Worm (Caenorhabditis elegans): ENCODE results near the gene T12A7.9.

T12A7.9 gene

ce11 chrIV:11748852-11749251 is 7.0 kb downstream of the T12A7.9 start, which contains the start of gene T12A7.6:
T12A7.6 (plus strand) TSS chrIV:11749220.
- no peak for TF ChIP-seq lin-15B (tag; optimal IDR thresholded peaks at IDR 0.05)
- TF ChIP-seq unc-62 (GFP tag; optimal IDR thresholded peaks at IDR 0.05 in 1 of 2) = peak in 1 of 2 experiments; percentile 57
- no peak for TF ChIP-seq unc-62 (tag; optimal IDR thresholded peaks at IDR 0.05)
- peak; percentile 3 for TF ChIP-seq hlh-30 (tag; optimal IDR thresholded peaks at IDR 0.05; ENCODE audit: insufficient read depth)
- no peak for TF ChIP-seq ztf-7 (tag; optimal IDR thresholded peaks at IDR 0.05)
- no peak for TF ChIP-seq nhr-25 (tag; optimal IDR thresholded peaks at IDR 0.05; ENCODE audit: borderline replicate concordance, insufficient read depth)
- peak; percentile 6 for TF ChIP-seq nhr-28 (tag; optimal IDR thresholded peaks at IDR 0.05)
- no peak for TF ChIP-seq spr-3 (GFP tag; optimal IDR thresholded peaks at IDR 0.05)
- TF ChIP-seq nhr-41 (GFP tag; IDR thresholded peaks at IDR 0.05) = no peak
- peak in 1 of 2 experiments; percentile 5 for TF ChIP-seq hif-1 (tag; optimal IDR thresholded peaks at IDR 0.05)
- TF ChIP-seq D1046.2 (GFP tag; IDR thresholded peaks at IDR 0.05) = no peak
- no peak for TF ChIP-seq ceh-44 (GFP tag; IDR thresholded peaks at IDR 0.05)
- no peak for TF ChIP-seq lir-3 (tag; optimal IDR thresholded peaks at IDR 0.05)
- TF ChIP-seq lim-7 (GFP tag; IDR thresholded peaks at IDR 0.05) = no peak
- peak; percentile 92 for TF ChIP-seq nhr-11 (tag; optimal IDR thresholded peaks at IDR 0.05)
- peak; percentile 32 for TF ChIP-seq hlh-11 (tag; optimal IDR thresholded peaks at IDR 0.05)
- TF ChIP-seq vab-7 (GFP tag; IDR thresholded peaks at IDR 0.05) = no peak
- TF ChIP-seq gei-8 (GFP tag; optimal IDR thresholded peaks at IDR 0.05) = no peak
- peak in 1 of 2 experiments; percentile 5 for TF ChIP-seq daf-16 (GFP tag; optimal IDR thresholded peaks at IDR 0.05)
- no peak for TF ChIP-seq daf-16 (tag; optimal IDR thresholded peaks at IDR 0.05)
- TF ChIP-seq set-16 (GFP tag; IDR thresholded peaks at IDR 0.05) = no peak
- TF ChIP-seq unc-39 (tag; optimal IDR thresholded peaks at IDR 0.05) = no peak
- TF ChIP-seq ztf-11 (tag; optimal IDR thresholded peaks at IDR 0.05) = no peak

- TF ChIP-seq skn-1 (tag; optimal IDR thresholded peaks at IDR 0.05) (no peak), set-16 (GFP tag; IDR thresholded peaks at IDR 0.05) (no peak), lin-1 (GFP tag; IDR thresholded peaks at IDR 0.05) (no peak), zip-11 (GFP tag; IDR thresholded peaks at IDR 0.05) (no peak), nhr-28 (tag; optimal IDR thresholded peaks at IDR 0.05) (peak; percentile 30), F44E2.7 (GFP tag; IDR thresholded peaks at IDR 0.05) (no peak), daf-19 (GFP tag; conservative IDR thresholded peaks at IDR 0.05) (no peak)
Measured at ce11 chrIV:11745340-11745739, 10.5 kb downstream of the T12A7.9 start, which contains the start of gene gem-4. gem-4 (plus strand) TSS chrIV:11745640.

DNA sequence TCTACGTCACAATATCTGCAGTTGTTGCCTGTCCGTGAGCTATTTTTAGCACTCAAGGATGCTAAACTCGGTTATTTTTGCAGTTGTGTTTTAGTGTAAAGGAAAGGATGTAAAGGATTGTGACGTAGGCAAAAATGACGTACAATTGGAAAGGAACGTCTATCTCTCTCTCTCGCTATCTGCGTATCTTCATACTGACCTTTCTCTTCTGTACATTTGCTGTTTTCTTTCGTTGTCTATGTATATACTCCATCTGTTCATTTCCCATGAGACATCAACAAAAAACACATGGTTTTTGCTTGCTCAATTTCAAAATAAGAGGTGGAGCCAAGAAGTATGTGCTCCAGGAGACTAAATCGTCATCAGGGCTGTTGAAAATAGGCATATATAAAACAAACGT is 11.5 kb downstream of the T12A7.9 start:
- TF ChIP-seq ceh-28 (tag; optimal IDR thresholded peaks at IDR 0.05) = no peak
- peak in 1 of 2 experiments; percentile 71 for TF ChIP-seq unc-62 (GFP tag; optimal IDR thresholded peaks at IDR 0.05 in 1 of 2)
- TF ChIP-seq unc-62 (tag; optimal IDR thresholded peaks at IDR 0.05) = no peak
- no peak for TF ChIP-seq gei-8 (GFP tag; optimal IDR thresholded peaks at IDR 0.05)
- no peak for TF ChIP-seq Y5F2A.4 (GFP tag; optimal IDR thresholded peaks at IDR 0.05)
- 0 out of 2 replicates have a peak, but pooled peaks have one; percentile 13 for TF ChIP-seq dmd-6 (GFP tag; IDR thresholded peaks at IDR 0.05)
- TF ChIP-seq ceh-20 (GFP tag; IDR thresholded peaks at IDR 0.05) = 0 out of 2 replicates have a peak, but pooled peaks have one; percentile 22
- TF ChIP-seq tag-97 (GFP tag; IDR thresholded peaks at IDR 0.05) = no peak
- TF ChIP-seq F10B5.3 (tag; optimal IDR thresholded peaks at IDR 0.05) = no peak
- no peak for TF ChIP-seq egl-27 (tag; optimal IDR thresholded peaks at IDR 0.05)
- peak; percentile 62 for TF ChIP-seq hlh-11 (tag; optimal IDR thresholded peaks at IDR 0.05)
- TF ChIP-seq rbr-2 (tag; optimal IDR thresholded peaks at IDR 0.05) = peak; percentile 20
- TF ChIP-seq vab-7 (GFP tag; IDR thresholded peaks at IDR 0.05) = no peak
- TF ChIP-seq skn-1 (tag; optimal IDR thresholded peaks at IDR 0.05) = no peak
- TF ChIP-seq mdl-1 (tag; optimal IDR thresholded peaks at IDR 0.05) = peak in 1 of 2 experiments; percentile 52
- peak; percentile 63 for TF ChIP-seq hlh-30 (tag; optimal IDR thresholded peaks at IDR 0.05; ENCODE audit: insufficient read depth)
- no peak for TF ChIP-seq hmg-1.1 (GFP tag; IDR thresholded peaks at IDR 0.05)
- no peak for TF ChIP-seq nhr-42 (GFP tag; IDR thresholded peaks at IDR 0.05)
- no peak for TF ChIP-seq F26F4.8 (GFP tag; conservative IDR thresholded peaks at IDR 0.05)
- TF ChIP-seq saeg-2 (GFP tag; IDR thresholded peaks at IDR 0.05) = no peak
- no peak for TF ChIP-seq nhr-111 (GFP tag; optimal IDR thresholded peaks at IDR 0.05)
- peak in 1 of 2 experiments; percentile 88 for TF ChIP-seq daf-16 (GFP tag; optimal IDR thresholded peaks at IDR 0.05)
- TF ChIP-seq daf-16 (tag; optimal IDR thresholded peaks at IDR 0.05) = no peak
- TF ChIP-seq fkh-10 (GFP tag; optimal IDR thresholded peaks at IDR 0.05) = no peak
- no peak for TF ChIP-seq ztf-7 (tag; optimal IDR thresholded peaks at IDR 0.05)
- TF ChIP-seq nhr-41 (GFP tag; IDR thresholded peaks at IDR 0.05) = no peak
